Worm (Caenorhabditis elegans) whole organism, young adult: ENCODE measurements around the gene srd-12.

Experiments used
- Y79H2A.3 ChIP-seq: fragments of 200-800 bp; sonication (Bioruptor generic); conservative IDR thresholded peaks from 2 replicates; pipeline ENCODE4 v1.3.6; 2022; ENCODE audit warnings: missing genetic modification reagents, missing genetic modification characterization, missing compliant biosample characterization
- ama-1 ChIP-seq, 3 experiments: fragments of 150-350 bp in 1 of 3; sonication (generic microtip) in 2 of 3; optimal IDR thresholded peaks; 2 replicates each; lab custom pipeline; 2014 to 2018; ENCODE audit warnings: missing biosample characterization in 2 of 3, missing genetic modification characterization in 2 of 3, missing genetic modification reagents in 2 of 3
- attf-3 ChIP-seq: fragments of 200-800 bp; sonication (Bioruptor generic); conservative IDR thresholded peaks from 2 replicates; pipeline ENCODE4 v1.3.6; 2022; ENCODE audit warnings: missing genetic modification reagents, missing genetic modification characterization, missing compliant biosample characterization
- ceh-27 ChIP-seq: fragments of 200-800 bp; sonication (Bioruptor generic); optimal IDR thresholded peaks from 2 replicates; lab custom pipeline; 2018; ENCODE audit warnings: mild to moderate bottlenecking, missing genetic modification characterization, moderate library complexity, missing compliant biosample characterization
- mcd-1 ChIP-seq: fragments of 200-800 bp; sonication (Bioruptor generic); IDR thresholded peaks from 2 replicates; pipeline ENCODE4 v1.3.6; 2022; ENCODE audit warnings: missing genetic modification reagents, missing genetic modification characterization, missing compliant biosample characterization
- nfya-1 ChIP-seq: sonication (generic microtip); optimal IDR thresholded peaks from 2 replicates; lab custom pipeline; 2017; ENCODE audit warnings: antibody characterized with exemption, missing compliant biosample characterization, missing genetic modification characterization, borderline replicate concordance; ENCODE audit not compliant: insufficient read depth
- snpc-1.3 ChIP-seq: sonication (generic microtip); optimal IDR thresholded peaks from 2 replicates; lab custom pipeline; 2017; ENCODE audit warnings: missing genetic modification characterization, mild to moderate bottlenecking, missing compliant biosample characterization, antibody characterized with exemption, moderate library complexity, missing genotype, missing genetic modification reagents; ENCODE audit not compliant: insufficient read depth
- snpc-4 ChIP-seq, 5 experiments: fragments of 150-350 bp in 1 of 5; sonication (generic microtip) in 4 of 5; optimal IDR thresholded peaks; 2 replicates each; lab custom pipeline; 2014 to 2018; ENCODE audit warnings: missing genetic modification characterization in 5 of 5, missing biosample characterization in 3 of 5, antibody characterized with exemption in 2 of 5, mild to moderate bottlenecking in 2 of 5, missing compliant biosample characterization in 2 of 5, missing genotype in 2 of 5, moderate library complexity in 2 of 5, missing genetic modification reagents in 1 of 5
- ztf-25 ChIP-seq: fragments of 200-800 bp; sonication (Bioruptor generic); IDR thresholded peaks from 2 replicates; pipeline ENCODE4 v1.3.6; 2022; ENCODE audit warnings: missing genetic modification reagents, missing genetic modification characterization, missing compliant biosample characterization

ce11 chrIV:5658225-5658624, 28.2 kb upstream of the srd-12 start:
- TF ChIP-seq snpc-1.3 (tag; lab: Kevin White, UChicago), result no peak
- TF ChIP-seq Y79H2A.3, result no peak
- no peak for TF ChIP-seq ztf-25 (GFP tag; lab: Robert Waterston, UW)
- no peak for TF ChIP-seq mcd-1
- no peak for TF ChIP-seq snpc-4 (GFP tag; optimal IDR thresholded peaks at IDR 0.05; lab: Kevin White, UChicago)
- TF ChIP-seq snpc-4 (tag; optimal IDR thresholded peaks at IDR 0.05; lab: Kevin White, UChicago), result no peak
- no peak for TF ChIP-seq ama-1 (optimal IDR thresholded peaks at IDR 0.05; lab: Kevin White, UChicago)
- no peak for TF ChIP-seq ama-1 (GFP tag; optimal IDR thresholded peaks at IDR 0.05; lab: Kevin White, UChicago)
- TF ChIP-seq ceh-27 (GFP tag; lab: Kevin White, UChicago), result no peak
- no peak for TF ChIP-seq attf-3 (GFP tag; lab: Robert Waterston, UW)
- no peak for TF ChIP-seq nfya-1 (tag; lab: Kevin White, UChicago)
